Fruit fly (Drosophila melanogaster) whole organism, wandering third instar larva: Measurements from ENCODE around the gene cni.

Source experiments
- Abd-B ChIP-seq: fragments of >200 bp; optimal IDR thresholded peaks from 2 replicates; lab custom pipeline; 2017; ENCODE audit warnings: missing biosample characterization, missing genetic modification characterization
- Dfd ChIP-seq: fragments of >200 bp; optimal IDR thresholded peaks from 2 replicates; lab custom pipeline; 2017; ENCODE audit warnings: missing biosample characterization, missing genetic modification characterization
- Mio ChIP-seq: sonication (Bioruptor generic); optimal IDR thresholded peaks from 2 replicates; lab custom pipeline; 2016; ENCODE audit warnings: missing biosample characterization, missing genetic modification characterization
- dl ChIP-seq, 2 experiments: fragments of 175-275, 200-275 bp in 1 of 2; fragments of 200-275 bp in 1 of 2; sonication (Bioruptor generic); optimal IDR thresholded peaks; lab custom pipeline; 2018; ENCODE audit warnings: mild to moderate bottlenecking in 2 of 2, missing biosample characterization in 2 of 2, missing genetic modification characterization in 2 of 2, moderate library complexity in 2 of 2; ENCODE audit not compliant: partially characterized antibody in 2 of 2, insufficient read depth in 1 of 2
- dmrt93B ChIP-seq: fragments of 200-800 bp; sonication (Bioruptor generic); optimal IDR thresholded peaks from 2 replicates; lab custom pipeline; 2018; ENCODE audit warnings: missing biosample characterization, mild to moderate bottlenecking, missing genetic modification characterization

DNA sequence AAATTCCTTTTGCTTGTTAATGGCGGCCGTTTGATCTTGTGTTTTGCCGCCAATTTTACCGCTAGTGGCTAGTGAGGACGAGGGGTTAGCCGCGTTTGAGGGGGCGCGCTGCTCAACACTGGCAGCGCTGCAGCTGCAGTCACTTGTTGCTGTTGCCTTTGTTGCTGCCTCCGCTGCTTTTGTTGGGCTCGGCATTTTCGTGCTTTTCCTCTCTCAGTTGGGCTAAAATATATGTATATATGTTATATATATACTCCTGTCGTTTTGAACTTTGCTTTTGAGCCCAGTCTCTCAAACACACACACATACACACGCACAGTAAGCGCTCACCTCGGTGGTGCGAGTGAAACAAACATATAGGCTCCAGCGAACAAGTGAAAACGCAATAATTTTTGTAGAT is 14.3 kb upstream of the cni start:
- no peak for TF ChIP-seq dl (GFP tag; optimal IDR thresholded peaks at IDR 0.05; lab: Kevin White, UChicago; ENCODE audit: insufficient read depth in 1 of 2, partially characterized antibody in 2 of 2)
- no peak for TF ChIP-seq Mio (GFP tag; lab: Kevin White, UChicago)
- no peak for TF ChIP-seq Dfd (GFP tag; lab: Kevin White, UChicago)
- no peak for TF ChIP-seq Abd-B (GFP tag; lab: Kevin White, UChicago)
- no peak for TF ChIP-seq dmrt93B
